Worm (Caenorhabditis elegans): ENCODE measurements around the gene fbxb-72.

DNA sequence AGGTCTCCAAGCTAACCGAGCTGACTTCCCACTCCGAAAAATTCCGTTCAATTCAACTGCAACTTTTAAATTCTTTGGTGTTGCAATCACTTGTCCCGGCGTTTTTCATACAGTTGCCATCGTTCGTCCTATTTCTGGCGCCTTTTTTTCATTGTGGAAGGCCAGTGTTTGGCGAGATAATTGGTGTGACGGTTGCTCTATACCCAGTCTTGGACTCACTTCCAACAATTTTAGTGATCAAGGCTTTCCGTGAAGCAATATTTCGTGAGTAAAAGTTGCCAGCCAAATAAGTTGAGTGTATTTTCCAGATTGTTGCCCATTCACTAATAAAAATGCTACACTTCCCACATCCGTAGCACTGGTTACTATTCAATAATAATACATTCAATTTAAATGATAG lies 48.5 kb upstream of the fbxb-72 start:
- TF ChIP-seq C08G9.2 (tag; optimal IDR thresholded peaks at IDR 0.05), result no peak
- no peak for TF ChIP-seq F13H6.1 (tag; optimal IDR thresholded peaks at IDR 0.05)
- TF ChIP-seq ceh-48 (tag; optimal IDR thresholded peaks at IDR 0.05), result no peak
- TF ChIP-seq hlh-6 (tag; optimal IDR thresholded peaks at IDR 0.05), result no peak
- no peak for TF ChIP-seq pha-4 (tag; optimal IDR thresholded peaks at IDR 0.05)
- no peak for TF ChIP-seq pag-3 (tag; optimal IDR thresholded peaks at IDR 0.05; ENCODE audit: borderline replicate concordance)
- no peak for TF ChIP-seq tbx-7 (tag; optimal IDR thresholded peaks at IDR 0.05)
- no peak for TF ChIP-seq ceh-31 (tag; optimal IDR thresholded peaks at IDR 0.05)
- TF ChIP-seq elt-2 (tag; optimal IDR thresholded peaks at IDR 0.05), result no peak
- TF ChIP-seq syd-9 (tag; optimal IDR thresholded peaks at IDR 0.05), result no peak
- no peak for TF ChIP-seq unc-86 (tag; optimal IDR thresholded peaks at IDR 0.05)
- no peak for TF ChIP-seq pax-1 (tag; optimal IDR thresholded peaks at IDR 0.05)
- no peak for TF ChIP-seq sox-4 (tag; optimal IDR thresholded peaks at IDR 0.05)
- TF ChIP-seq pqm-1 (tag; optimal IDR thresholded peaks at IDR 0.05), result no peak

Measured in whole organism, late embryonic.